Worm (Caenorhabditis elegans) whole organism, early embryonic: Measurements from ENCODE around the gene C29A12.6.

Experiments
- ama-1 ChIP-seq: fragments of 150-350 bp; optimal IDR thresholded peaks from 2 replicates; lab custom pipeline; 2014
- ceh-13 ChIP-seq: fragments of 200-800 bp; sonication (Bioruptor generic); optimal IDR thresholded peaks from 2 replicates; lab custom pipeline; 2018; ENCODE audit warnings: mild to moderate bottlenecking, missing genetic modification characterization, missing compliant biosample characterization
- flt-1 ChIP-seq: fragments of 200-800 bp; sonication (Bioruptor generic); IDR thresholded peaks from 2 replicates; pipeline ENCODE4 v1.3.6; 2022; ENCODE audit warnings: missing genetic modification characterization, missing compliant biosample characterization
- hnd-1 ChIP-seq: sonication (generic microtip); optimal IDR thresholded peaks from 2 replicates; lab custom pipeline; 2016; ENCODE audit warnings: missing genetic modification characterization, missing compliant biosample characterization
- pes-1 ChIP-seq: fragments of 200-800 bp; sonication (Bioruptor generic); IDR thresholded peaks from 2 replicates; pipeline ENCODE4 v1.3.6; 2022; ENCODE audit warnings: missing genetic modification reagents, missing genetic modification characterization, missing compliant biosample characterization
- scrt-1 ChIP-seq: fragments of 200-800 bp; sonication (Bioruptor generic); IDR thresholded peaks from 2 replicates; pipeline ENCODE4 v1.3.6; 2022; ENCODE audit warnings: missing genetic modification characterization, missing compliant biosample characterization
- sea-1 ChIP-seq: fragments of 200-800 bp; sonication (Bioruptor generic); conservative IDR thresholded peaks from 2 replicates; pipeline ENCODE4 v1.3.6; 2022; ENCODE audit warnings: missing genetic modification characterization, missing compliant biosample characterization
- tbx-37 ChIP-seq: fragments of 200-800 bp; sonication (Bioruptor generic); conservative IDR thresholded peaks from 2 replicates; pipeline ENCODE4 v1.3.6; 2022; ENCODE audit warnings: missing genetic modification reagents, missing genetic modification characterization, missing compliant biosample characterization
- tra-4 ChIP-seq: sonication (generic microtip); optimal IDR thresholded peaks from 2 replicates; lab custom pipeline; 2017; ENCODE audit warnings: missing genetic modification characterization, missing compliant biosample characterization

- TF ChIP-seq pes-1 (GFP tag; lab: Robert Waterston, UW) (peak; percentile 28; the same call in 1 of the 2 replicates), ceh-13 (GFP tag; lab: Kevin White, UChicago) (no peak), ama-1 (no peak), hnd-1 (no peak), scrt-1 (GFP tag; lab: Robert Waterston, UW) (no peak), tra-4 (tag; lab: Kevin White, UChicago) (no peak), flt-1 (GFP tag; lab: Robert Waterston, UW) (no peak; the same call in 1 of the 2 replicates), tbx-37 (GFP tag; lab: Robert Waterston, UW) (peak; percentile 69), sea-1 (GFP tag; lab: Robert Waterston, UW) (no peak)
These were observed 47.6 kb downstream of the C29A12.6 start, which contains the start of the genes F32D8.14 and F32D8.5 for ce11 chrV:10894601-10895000.
